Fruit fly (Drosophila melanogaster): ENCODE measurements around the gene Bin1.

Gene Bin1

DNA sequence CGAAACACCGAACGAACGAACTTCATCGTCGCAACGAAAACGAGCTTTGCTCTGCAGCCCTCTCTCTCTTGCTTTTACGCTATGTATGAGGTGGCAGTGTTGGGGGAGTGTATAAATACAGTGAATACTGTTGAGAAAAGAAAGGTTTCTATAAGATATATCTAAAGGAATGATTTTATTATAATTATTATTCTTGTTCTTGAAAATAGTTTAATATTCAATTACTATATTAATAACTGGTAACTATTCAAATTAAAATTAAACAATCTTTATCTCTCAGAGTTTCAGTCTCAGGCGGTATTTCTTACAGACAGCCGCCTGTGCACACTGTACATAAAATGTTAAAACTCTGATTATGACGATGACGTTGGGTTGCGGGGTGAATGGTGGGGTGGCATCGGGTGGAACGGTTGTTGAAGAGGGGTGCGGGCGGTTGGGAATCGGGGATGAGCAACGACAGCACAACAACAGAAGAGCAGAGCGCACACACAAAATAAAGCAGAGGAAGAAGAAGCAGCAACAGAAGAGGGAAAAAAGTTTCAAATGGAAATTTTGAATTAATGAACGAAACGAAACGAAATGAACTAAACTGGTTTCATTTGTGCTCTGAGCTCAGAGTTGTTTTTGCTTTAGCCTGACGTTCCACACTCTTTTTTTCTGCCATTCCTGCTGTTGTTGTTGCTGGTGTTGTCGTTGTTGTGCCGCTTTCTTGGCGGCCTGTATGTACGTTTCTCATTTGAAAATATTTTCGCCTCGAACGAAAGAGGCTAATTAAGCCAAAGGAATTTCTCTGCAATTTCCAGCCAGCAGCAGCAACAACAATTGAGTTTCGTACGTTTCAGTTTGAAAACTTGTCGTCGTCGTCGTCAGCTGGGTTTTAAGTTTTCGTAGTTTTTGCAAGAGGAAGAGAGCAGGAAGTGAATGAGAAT, 47.6 kb upstream of the Bin1 start (continued):
- no peak for TF ChIP-seq ken (GFP tag; IDR thresholded peaks at IDR 0.05)
- TF ChIP-seq hb (GFP tag; IDR thresholded peaks at IDR 0.05; ENCODE audit: partially characterized antibody), result no peak
- TF ChIP-seq crol (GFP tag; IDR thresholded peaks at IDR 0.05), result no peak
- TF ChIP-seq tup (GFP tag; optimal IDR thresholded peaks at IDR 0.05), result peak; percentile 87
- no peak for TF ChIP-seq NFAT (GFP tag; IDR thresholded peaks at IDR 0.05)
- peak; percentile 92 for TF ChIP-seq Lhr (GFP tag; optimal IDR thresholded peaks at IDR 0.05)
- TF ChIP-seq D19A (tag; optimal IDR thresholded peaks at IDR 0.05), result peak; percentile 97
- no peak for TF ChIP-seq zfh1 (GFP tag; IDR thresholded peaks at IDR 0.05)
- TF ChIP-seq zf30C (GFP tag; optimal IDR thresholded peaks at IDR 0.05), result no peak
- no peak for TF ChIP-seq Lpt (GFP tag; optimal IDR thresholded peaks at IDR 0.05)
- TF ChIP-seq CG4404 (GFP tag; IDR thresholded peaks at IDR 0.05), result no peak
- TF ChIP-seq run (tag; optimal IDR thresholded peaks at IDR 0.05), result peak; percentile 97
- no peak for TF ChIP-seq CG2889 (GFP tag; IDR thresholded peaks at IDR 0.05)
- TF ChIP-seq jumu (GFP tag; optimal IDR thresholded peaks at IDR 0.05), result peak; percentile 78
- TF ChIP-seq Drgx (GFP tag; IDR thresholded peaks at IDR 0.05), result no peak
- peak; percentile 98 for TF ChIP-seq ind (GFP tag; optimal IDR thresholded peaks at IDR 0.05)
- peak; percentile 96 for TF ChIP-seq CG13775 (GFP tag; optimal IDR thresholded peaks at IDR 0.05)
- TF ChIP-seq CG12155 (GFP tag; optimal IDR thresholded peaks at IDR 0.05), result peak; percentile 95
- peak; percentile 98 for TF ChIP-seq CG12659 (GFP tag; optimal IDR thresholded peaks at IDR 0.05)
- peak; percentile 62 to 81 for TF ChIP-seq chif (GFP tag; optimal IDR thresholded peaks at IDR 0.05)
- TF ChIP-seq CG18619 (GFP tag; optimal IDR thresholded peaks at IDR 0.05), result peak; percentile 97
- TF ChIP-seq vvl (GFP tag; IDR thresholded peaks at IDR 0.05), result no peak
- no peak for TF ChIP-seq Gsc (GFP tag; IDR thresholded peaks at IDR 0.05)
- peak; percentile 77 for TF ChIP-seq TFAM (GFP tag; optimal IDR thresholded peaks at IDR 0.05)
- peak; percentile 81 for TF ChIP-seq Atf3 (GFP tag; optimal IDR thresholded peaks at IDR 0.05)
- peak; percentile 95 for TF ChIP-seq zen (tag; optimal IDR thresholded peaks at IDR 0.05)
- TF ChIP-seq CG15011 (GFP tag; optimal IDR thresholded peaks at IDR 0.05), result peak; percentile 97
- no peak for TF ChIP-seq CG34422 (GFP tag; IDR thresholded peaks at IDR 0.05)
- peak; percentile 89 for TF ChIP-seq jing (GFP tag; optimal IDR thresholded peaks at IDR 0.05)
- no peak for TF ChIP-seq MBD-R2 (GFP tag; IDR thresholded peaks at IDR 0.05)
- no peak for TF ChIP-seq otp (GFP tag; IDR thresholded peaks at IDR 0.05)
- TF ChIP-seq CG9797 (GFP tag; optimal IDR thresholded peaks at IDR 0.05), result peak; percentile 45
- TF ChIP-seq CG10462 (GFP tag; optimal IDR thresholded peaks at IDR 0.05), result peak; percentile 89
- no peak for TF ChIP-seq Oaz (GFP tag; IDR thresholded peaks at IDR 0.05)
- TF ChIP-seq org-1 (GFP tag; optimal IDR thresholded peaks at IDR 0.05), result peak; percentile 95
- peak; percentile 98 for TF ChIP-seq CG12299 (tag; optimal IDR thresholded peaks at IDR 0.05)
- peak; percentile 82 for TF ChIP-seq CG1647 (GFP tag; optimal IDR thresholded peaks at IDR 0.05)
- TF ChIP-seq dpn (GFP tag; optimal IDR thresholded peaks at IDR 0.05), result peak; percentile 86 to 98
- TF ChIP-seq Lim3 (GFP tag; IDR thresholded peaks at IDR 0.05), result no peak
- TF ChIP-seq CG11093 (GFP tag; IDR thresholded peaks at IDR 0.05), result peak; percentile 96
- TF ChIP-seq Hmx (GFP tag; optimal IDR thresholded peaks at IDR 0.05), result peak; percentile 49
- TF ChIP-seq cato (GFP tag; optimal IDR thresholded peaks at IDR 0.05; ENCODE audit: borderline replicate concordance), result peak; percentile 94
- no peak for TF ChIP-seq hbn (GFP tag; IDR thresholded peaks at IDR 0.05; ENCODE audit: partially characterized antibody)
- TF ChIP-seq unpg (GFP tag; optimal IDR thresholded peaks at IDR 0.05), result peak; percentile 99
- peak; percentile 99 for TF ChIP-seq CG7839 (tag; optimal IDR thresholded peaks at IDR 0.05)
- no peak for TF ChIP-seq disco-r (GFP tag; optimal IDR thresholded peaks at IDR 0.05)
- no peak for TF ChIP-seq CG6175 (GFP tag; IDR thresholded peaks at IDR 0.05)
- no peak for TF ChIP-seq ssp (GFP tag; IDR thresholded peaks at IDR 0.05)
- peak; percentile 73 to 89 for TF ChIP-seq Pdp1 (GFP tag; optimal IDR thresholded peaks at IDR 0.05)
- peak; percentile 87 for TF ChIP-seq Jarid2 (GFP tag; optimal IDR thresholded peaks at IDR 0.05)
